Fruit fly (Drosophila melanogaster) whole organism, wandering third instar larva: ENCODE measurements around the gene CG8142.

Experiments
- Abd-B ChIP-seq: fragments of >200 bp; optimal IDR thresholded peaks from 2 replicates; lab custom pipeline; 2017; ENCODE audit warnings: missing biosample characterization, missing genetic modification characterization
- CG9705 ChIP-seq: fragments of 200-800 bp; sonication (Bioruptor generic); optimal IDR thresholded peaks from 2 replicates; lab custom pipeline; 2018; ENCODE audit warnings: missing biosample characterization, mild to moderate bottlenecking, missing genetic modification characterization
- CrebA ChIP-seq: fragments of 200-800 bp; sonication (Bioruptor generic); optimal IDR thresholded peaks from 2 replicates; lab custom pipeline; 2016; ENCODE audit warnings: missing biosample characterization, mild to moderate bottlenecking, missing genetic modification characterization, borderline replicate concordance
- Dfd ChIP-seq: fragments of >200 bp; optimal IDR thresholded peaks from 2 replicates; lab custom pipeline; 2017; ENCODE audit warnings: missing biosample characterization, missing genetic modification characterization
- Dif ChIP-seq: fragments of 200-275, 200-300 bp; sonication (Bioruptor generic); optimal IDR thresholded peaks from 2 replicates; lab custom pipeline; 2018; ENCODE audit warnings: missing biosample characterization, missing genetic modification characterization; ENCODE audit not compliant: partially characterized antibody
- GATAd ChIP-seq: sonication (Bioruptor generic); optimal IDR thresholded peaks from 2 replicates; lab custom pipeline; 2016; ENCODE audit warnings: missing biosample characterization, missing genetic modification characterization
- HLH106 ChIP-seq: fragments of 200-800 bp; optimal IDR thresholded peaks from 3 replicates; lab custom pipeline; 2019; ENCODE audit warnings: missing biosample characterization, mild to moderate bottlenecking, missing genetic modification characterization, moderate library complexity
- Hnf4 ChIP-seq: fragments of 200-800 bp; sonication (Bioruptor generic); optimal IDR thresholded peaks from 2 replicates; lab custom pipeline; 2016; ENCODE audit warnings: missing biosample characterization, mild to moderate bottlenecking, missing genetic modification characterization
- Hr78 ChIP-seq: fragments of >200 bp; optimal IDR thresholded peaks from 2 replicates; lab custom pipeline; 2017; ENCODE audit warnings: missing biosample characterization, missing genetic modification characterization
- Jra ChIP-seq: sonication (Bioruptor generic); optimal IDR thresholded peaks from 2 replicates; lab custom pipeline; 2016; ENCODE audit warnings: missing biosample characterization, missing genetic modification characterization
- Myc ChIP-seq: fragments of >200 bp; optimal IDR thresholded peaks from 2 replicates; lab custom pipeline; 2017
- N ChIP-seq: fragments of >200 bp; optimal IDR thresholded peaks from 2 replicates; lab custom pipeline; 2018; ENCODE audit warnings: missing biosample characterization, missing external identifiers, missing genetic modification characterization
- OdsH ChIP-seq: fragments of 200-800 bp; sonication (Bioruptor generic); optimal IDR thresholded peaks from 2 replicates; lab custom pipeline; 2016; ENCODE audit warnings: missing biosample characterization, mild to moderate bottlenecking, missing genetic modification characterization
- Rel ChIP-seq, 2 experiments: fragments of 200-800 bp; sonication (Bioruptor generic) in 1 of 2; optimal IDR thresholded peaks; 2 replicates in 1 of 2; 3 replicates in 1 of 2; lab custom pipeline; 2016 to 2019; ENCODE audit warnings: mild to moderate bottlenecking in 2 of 2, missing biosample characterization in 2 of 2, missing genetic modification characterization in 2 of 2, moderate library complexity in 1 of 2
- Sp1 ChIP-seq: fragments of 200-800 bp; sonication (Bioruptor generic); optimal IDR thresholded peaks from 3 replicates; lab custom pipeline; 2019; ENCODE audit warnings: missing biosample characterization, mild to moderate bottlenecking, missing genetic modification characterization, moderate library complexity
- Vsx2 ChIP-seq: fragments of 200-300, 225-300 bp; sonication (Bioruptor generic); optimal IDR thresholded peaks from 2 replicates; lab custom pipeline; 2018; ENCODE audit warnings: missing biosample characterization, missing genetic modification characterization; ENCODE audit not compliant: partially characterized antibody
- br ChIP-seq: fragments of 200-800 bp; sonication (Bioruptor generic); optimal IDR thresholded peaks from 2 replicates; lab custom pipeline; 2016; ENCODE audit warnings: missing biosample characterization, missing genetic modification characterization
- brk ChIP-seq: fragments of 200-800 bp; sonication (Bioruptor generic); optimal IDR thresholded peaks from 2 replicates; lab custom pipeline; 2016; ENCODE audit warnings: missing biosample characterization, mild to moderate bottlenecking, missing genetic modification characterization
- dl ChIP-seq, 2 experiments: fragments of 175-275, 200-275 bp in 1 of 2; fragments of 200-275 bp in 1 of 2; sonication (Bioruptor generic); optimal IDR thresholded peaks; lab custom pipeline; 2018; ENCODE audit warnings: mild to moderate bottlenecking in 2 of 2, missing biosample characterization in 2 of 2, missing genetic modification characterization in 2 of 2, moderate library complexity in 2 of 2; ENCODE audit not compliant: partially characterized antibody in 2 of 2, insufficient read depth in 1 of 2
- dmrt93B ChIP-seq: fragments of 200-800 bp; sonication (Bioruptor generic); optimal IDR thresholded peaks from 2 replicates; lab custom pipeline; 2018; ENCODE audit warnings: missing biosample characterization, mild to moderate bottlenecking, missing genetic modification characterization
- ey ChIP-seq: fragments of 200-800 bp; sonication (Bioruptor generic); optimal IDR thresholded peaks from 2 replicates; lab custom pipeline; 2016; ENCODE audit warnings: missing biosample characterization, missing genetic modification characterization
- foxo ChIP-seq, 2 experiments: fragments of 200-800 bp; sonication (Bioruptor generic); optimal IDR thresholded peaks; 2 replicates in 1 of 2; 3 replicates in 1 of 2; lab custom pipeline; 2016 to 2017; ENCODE audit warnings: missing biosample characterization in 2 of 2, missing genetic modification characterization in 2 of 2
- fru ChIP-seq: fragments of 200-800 bp; sonication (Bioruptor generic); optimal IDR thresholded peaks from 3 replicates; lab custom pipeline; 2016; ENCODE audit warnings: missing biosample characterization, mild to moderate bottlenecking, missing genetic modification characterization
- h ChIP-seq: fragments of 200-800 bp; sonication (Bioruptor generic); optimal IDR thresholded peaks from 3 replicates; lab custom pipeline; 2016; ENCODE audit warnings: missing biosample characterization, mild to moderate bottlenecking, missing genetic modification characterization
- jim ChIP-seq: fragments of 175-275, 200-325 bp; sonication (Bioruptor generic); optimal IDR thresholded peaks from 2 replicates; lab custom pipeline; 2016; ENCODE audit warnings: missing biosample characterization, mild to moderate bottlenecking, missing genetic modification characterization
- psq ChIP-seq: fragments of 200-800 bp; sonication (Bioruptor generic); optimal IDR thresholded peaks from 3 replicates; lab custom pipeline; 2017; ENCODE audit warnings: missing biosample characterization, mild to moderate bottlenecking, missing genetic modification characterization, moderate library complexity
- rgr ChIP-seq: fragments of 200-800 bp; sonication (Bioruptor generic); optimal IDR thresholded peaks from 3 replicates; lab custom pipeline; 2016; ENCODE audit warnings: missing biosample characterization, mild to moderate bottlenecking, missing genetic modification characterization
- sv ChIP-seq: fragments of 200-800 bp; sonication (Bioruptor generic); optimal IDR thresholded peaks from 3 replicates; lab custom pipeline; 2016; ENCODE audit warnings: missing biosample characterization, missing genetic modification characterization
- tai ChIP-seq: sonication (Bioruptor generic); optimal IDR thresholded peaks from 2 replicates; lab custom pipeline; 2016; ENCODE audit warnings: missing biosample characterization, missing genetic modification characterization
- usp ChIP-seq: fragments of >200 bp; optimal IDR thresholded peaks from 2 replicates; lab custom pipeline; 2017; ENCODE audit warnings: missing biosample characterization, missing genetic modification characterization
- woc ChIP-seq: sonication (Bioruptor generic); optimal IDR thresholded peaks from 2 replicates; lab custom pipeline; 2016; ENCODE audit warnings: missing biosample characterization, mild to moderate bottlenecking, missing genetic modification characterization

CG8142 gene

dm6 chrX:17872310-17872709, 27.8 kb upstream of the CG8142 start:
- TF ChIP-seq jim (GFP tag; lab: Kevin White, UChicago) (no peak), usp (GFP tag; lab: Kevin White, UChicago) (no peak), psq (GFP tag; lab: Kevin White, UChicago) (no peak), Myc (lab: Kevin White, UChicago) (no peak), dmrt93B (GFP tag; lab: Kevin White, UChicago) (no peak), OdsH (GFP tag; lab: Kevin White, UChicago) (no peak)
- TF ChIP-seq, all 38 proteins: peak for 0

dm6 chrX:17870614-17871394, 26.3 kb upstream of the CG8142 start:
- TF ChIP-seq dl (GFP tag; optimal IDR thresholded peaks at IDR 0.05; lab: Kevin White, UChicago; ENCODE audit: insufficient read depth in 1 of 2, partially characterized antibody in 2 of 2) (peak in 1 of 2 experiments; percentile 11), sv (GFP tag; lab: Kevin White, UChicago) (no peak), CG9705 (GFP tag; lab: Kevin White, UChicago) (no peak), fru (peak; percentile 3), brk (GFP tag; lab: Kevin White, UChicago) (no peak), Hr78 (GFP tag; lab: Kevin White, UChicago) (no peak), Dif (GFP tag; lab: Kevin White, UChicago) (peak; percentile 19)

- TF ChIP-seq usp (GFP tag; lab: Kevin White, UChicago) = no peak
- no peak for TF ChIP-seq Vsx2
- TF ChIP-seq Rel (GFP tag; optimal IDR thresholded peaks at IDR 0.05; lab: Kevin White, UChicago) = no peak
- TF ChIP-seq Rel (tag; optimal IDR thresholded peaks at IDR 0.05; lab: Kevin White, UChicago) = no peak
- no peak for TF ChIP-seq rgr (GFP tag; lab: Kevin White, UChicago)
- no peak for TF ChIP-seq CG9705 (GFP tag; lab: Kevin White, UChicago)
- no peak for TF ChIP-seq tai (GFP tag; lab: Kevin White, UChicago)
- no peak for TF ChIP-seq dmrt93B (GFP tag; lab: Kevin White, UChicago)
These were observed 20.6 kb upstream of the CG8142 start for dm6 chrX:17865103-17865502.

dm6 chrX:17860711-17861110, 16.2 kb upstream of the CG8142 start, which contains the start of the genes Arp8 and CG6769:
TSS of gene Arp8 (minus strand) at chrX:17860800.
TSS of gene CG6769 (plus strand) at chrX:17861002.
- TF ChIP-seq Hnf4 (GFP tag; lab: Kevin White, UChicago) = peak; percentile 28
- peak; percentile 15 for TF ChIP-seq OdsH (GFP tag; lab: Kevin White, UChicago)
- TF ChIP-seq Dfd (GFP tag; lab: Kevin White, UChicago) = no peak
- peak; percentile 10 for TF ChIP-seq fru
- no peak for TF ChIP-seq Jra (GFP tag; lab: Kevin White, UChicago)
- peak in 1 of 2 experiments; percentile 39 for TF ChIP-seq foxo (GFP tag; optimal IDR thresholded peaks at IDR 0.05; lab: Kevin White, UChicago)
- no peak for TF ChIP-seq CrebA (GFP tag; lab: Kevin White, UChicago)
- peak; percentile 32 for TF ChIP-seq rgr (GFP tag; lab: Kevin White, UChicago)
- no peak for TF ChIP-seq br (GFP tag; lab: Kevin White, UChicago)
- TF ChIP-seq Myc (lab: Kevin White, UChicago) = peak; percentile 0
- TF ChIP-seq CG9705 (GFP tag; lab: Kevin White, UChicago) = no peak
- peak; percentile 48 for TF ChIP-seq h (GFP tag; lab: Kevin White, UChicago)
- TF ChIP-seq Rel (GFP tag; optimal IDR thresholded peaks at IDR 0.05; lab: Kevin White, UChicago) = no peak
- TF ChIP-seq Rel (tag; optimal IDR thresholded peaks at IDR 0.05; lab: Kevin White, UChicago) = peak; percentile 25
- TF ChIP-seq woc (GFP tag; lab: Kevin White, UChicago) = peak; percentile 15
- TF ChIP-seq HLH106 (tag; lab: Kevin White, UChicago) = peak; percentile 48
- TF ChIP-seq GATAd (GFP tag; lab: Kevin White, UChicago) = no peak
- no peak for TF ChIP-seq brk (GFP tag; lab: Kevin White, UChicago)
- peak; percentile 34 for TF ChIP-seq Sp1
- TF ChIP-seq ey = peak; percentile 27

dm6 chrX:17857809-17858208, 13.3 kb upstream of the CG8142 start:
- TF ChIP-seq Abd-B (no peak), woc (GFP tag; lab: Kevin White, UChicago) (no peak), N (GFP tag; lab: Kevin White, UChicago) (no peak), rgr (GFP tag; lab: Kevin White, UChicago) (no peak), dl (GFP tag; optimal IDR thresholded peaks at IDR 0.05; lab: Kevin White, UChicago; ENCODE audit: insufficient read depth in 1 of 2, partially characterized antibody in 2 of 2) (no peak), ey (no peak), Myc (lab: Kevin White, UChicago) (no peak), Sp1 (no peak), CrebA (GFP tag; lab: Kevin White, UChicago) (no peak), OdsH (GFP tag; lab: Kevin White, UChicago) (no peak), Rel (GFP tag; optimal IDR thresholded peaks at IDR 0.05; lab: Kevin White, UChicago) (no peak), Rel (tag; optimal IDR thresholded peaks at IDR 0.05; lab: Kevin White, UChicago) (no peak), dmrt93B (GFP tag; lab: Kevin White, UChicago) (no peak)
